Worm (Caenorhabditis elegans) whole organism, mixed stage, embryonic: ENCODE data around the gene C16D9.8.

Experiments used
- bed-3 ChIP-seq: fragments of 200-800 bp; sonication (Bioruptor generic); optimal IDR thresholded peaks from 3 replicates; lab custom pipeline; 2018; ENCODE audit warnings: mild to moderate bottlenecking, missing genetic modification characterization, moderate library complexity, missing compliant biosample characterization
- blmp-1 ChIP-seq: fragments of 150-350 bp; optimal IDR thresholded peaks from 2 replicates; lab custom pipeline; 2014; ENCODE audit warnings: missing biosample characterization, missing genetic modification characterization
- elt-1 ChIP-seq: sonication (generic microtip); optimal IDR thresholded peaks from 2 replicates; lab custom pipeline; 2017; ENCODE audit warnings: missing genetic modification characterization, mild to moderate bottlenecking, missing compliant biosample characterization, antibody characterized with exemption, moderate library complexity, borderline replicate concordance; ENCODE audit not compliant: insufficient read depth
- elt-3 ChIP-seq: fragments of 150-350 bp; optimal IDR thresholded peaks from 2 replicates; lab custom pipeline; 2014; ENCODE audit warnings: missing biosample characterization, missing genetic modification characterization
- lsy-2 ChIP-seq: fragments of 150-350 bp; optimal IDR thresholded peaks from 2 replicates; lab custom pipeline; 2014; ENCODE audit warnings: missing biosample characterization, missing genetic modification characterization
- mls-2 ChIP-seq: sonication (generic microtip); optimal IDR thresholded peaks from 2 replicates; lab custom pipeline; 2016; ENCODE audit warnings: mild to moderate bottlenecking, missing genetic modification characterization, moderate library complexity, missing compliant biosample characterization
- nhr-12 ChIP-seq: fragments of 150-350 bp; optimal IDR thresholded peaks from 2 replicates; lab custom pipeline; 2014; ENCODE audit warnings: missing biosample characterization, missing genetic modification characterization
- nhr-237 ChIP-seq: fragments of 150-350 bp; optimal IDR thresholded peaks from 2 replicates; lab custom pipeline; 2014; ENCODE audit warnings: missing biosample characterization, missing genetic modification characterization
- sptf-1 ChIP-seq: sonication (generic microtip); optimal IDR thresholded peaks from 2 replicates; lab custom pipeline; 2017; ENCODE audit warnings: mild to moderate bottlenecking, missing genetic modification characterization, moderate library complexity, missing compliant biosample characterization
- tbx-8 ChIP-seq: fragments of 200-800 bp; sonication (Bioruptor generic); optimal IDR thresholded peaks from 2 replicates; lab custom pipeline; 2018; ENCODE audit warnings: mild to moderate bottlenecking, missing genetic modification characterization, moderate library complexity, missing compliant biosample characterization
- unc-62 ChIP-seq: fragments of 150-350 bp; optimal IDR thresholded peaks from 2 replicates; lab custom pipeline; 2014; ENCODE audit warnings: missing biosample characterization, missing genetic modification reagents, missing genetic modification characterization
- zip-8 ChIP-seq: fragments of 150-350 bp; optimal IDR thresholded peaks from 2 replicates; lab custom pipeline; 2014; ENCODE audit warnings: missing biosample characterization, missing genetic modification characterization

DNA sequence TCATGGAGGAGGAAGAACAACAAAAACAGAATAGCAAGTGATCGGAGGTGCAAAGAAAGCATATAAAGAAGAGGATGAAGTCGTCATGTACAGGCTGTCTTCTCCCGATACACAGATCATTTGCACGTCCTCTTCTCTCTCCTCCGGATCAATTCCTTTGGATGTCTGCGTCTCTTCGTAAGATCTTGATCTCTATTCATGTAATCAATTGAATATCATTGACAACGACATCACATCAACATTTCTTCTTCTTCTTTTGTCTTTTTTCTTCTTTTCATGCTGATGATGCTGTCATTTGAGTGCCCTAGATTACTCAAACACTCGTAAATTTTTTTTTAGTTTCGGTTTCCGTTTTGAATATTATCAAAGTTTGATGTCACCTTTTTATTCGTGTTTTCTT, 25.1 kb downstream of the C16D9.8 start, which contains the start of gene rol-3:
- TF ChIP-seq elt-1 (tag; lab: Kevin White, UChicago), result no peak
- TF ChIP-seq unc-62, result no peak
- no peak for TF ChIP-seq lsy-2
- no peak for TF ChIP-seq bed-3 (GFP tag; lab: Kevin White, UChicago)
- TF ChIP-seq blmp-1 (tag; lab: Kevin White, UChicago), result no peak
- no peak for TF ChIP-seq elt-3
- no peak for TF ChIP-seq nhr-237
- TF ChIP-seq zip-8 (tag; lab: Kevin White, UChicago), result no peak
- no peak for TF ChIP-seq sptf-1 (tag; lab: Kevin White, UChicago)
- no peak for TF ChIP-seq tbx-8 (GFP tag; lab: Kevin White, UChicago)
- no peak for TF ChIP-seq nhr-12 (tag; lab: Kevin White, UChicago)
- no peak for TF ChIP-seq mls-2 (tag; lab: Kevin White, UChicago)
